Worm (Caenorhabditis elegans) whole organism, L3 larva: Measurements from ENCODE around the gene R13H4.7.

Experiments
- R02D3.7 ChIP-seq: fragments of 150-350 bp; optimal IDR thresholded peaks from 2 replicates; lab custom pipeline; 2014; ENCODE audit warnings: missing biosample characterization, missing genetic modification characterization
- ZK546.5 ChIP-seq: sonication (generic microtip); optimal IDR thresholded peaks from 2 replicates; lab custom pipeline; 2017; ENCODE audit warnings: missing biosample characterization, missing genetic modification characterization
- aly-2 ChIP-seq: fragments of 150-350 bp; optimal IDR thresholded peaks from 2 replicates; lab custom pipeline; 2014; ENCODE audit warnings: missing biosample characterization, missing genetic modification characterization
- ceh-82 ChIP-seq: fragments of 150-350 bp; optimal IDR thresholded peaks from 2 replicates; lab custom pipeline; 2014; ENCODE audit warnings: missing biosample characterization, missing genetic modification characterization
- egl-27 ChIP-seq: sonication (generic microtip); optimal IDR thresholded peaks from 4 replicates; lab custom pipeline; 2017; ENCODE audit warnings: missing biosample characterization, missing genetic modification reagents, missing genetic modification characterization
- elt-3 ChIP-seq, 3 experiments: fragments of 150-350 bp in 1 of 3; sonication (generic microtip) in 2 of 3; optimal IDR thresholded peaks; 2 replicates in 2 of 3; 4 replicates in 1 of 3; lab custom pipeline; 2014 to 2017; ENCODE audit warnings: missing biosample characterization in 3 of 3, missing genetic modification characterization in 3 of 3
- fos-1 ChIP-seq: fragments of 150-350 bp; optimal IDR thresholded peaks from 2 replicates; lab custom pipeline; 2014; ENCODE audit warnings: missing biosample characterization, missing genetic modification characterization
- lin-15B ChIP-seq: fragments of 150-350 bp; optimal IDR thresholded peaks from 2 replicates; lab custom pipeline; 2014; ENCODE audit warnings: missing biosample characterization, missing genetic modification characterization
- nfya-1 ChIP-seq: sonication (generic microtip); optimal IDR thresholded peaks from 2 replicates; lab custom pipeline; 2017; ENCODE audit warnings: missing genetic modification characterization, mild to moderate bottlenecking, missing compliant biosample characterization, antibody characterized with exemption, moderate library complexity; ENCODE audit not compliant: insufficient read depth
- nhr-11 ChIP-seq: fragments of 150-350 bp; optimal IDR thresholded peaks from 2 replicates; lab custom pipeline; 2014; ENCODE audit warnings: missing biosample characterization, missing genetic modification characterization
- nhr-77 ChIP-seq: fragments of 150-350 bp; optimal IDR thresholded peaks from 2 replicates; lab custom pipeline; 2014; ENCODE audit warnings: missing biosample characterization, missing genetic modification characterization
- sea-2 ChIP-seq: fragments of 150-350 bp; sonication (generic microtip); optimal IDR thresholded peaks from 4 replicates; lab custom pipeline; 2014; ENCODE audit warnings: missing biosample characterization, missing genetic modification reagents, missing genetic modification characterization
- unc-62 ChIP-seq: fragments of 150-350 bp; sonication (generic microtip); optimal IDR thresholded peaks from 4 replicates; lab custom pipeline; 2014; ENCODE audit warnings: missing biosample characterization, missing genetic modification reagents, missing genetic modification characterization
- ztf-11 ChIP-seq: fragments of 150-350 bp; optimal IDR thresholded peaks from 2 replicates; lab custom pipeline; 2014; ENCODE audit warnings: missing biosample characterization, missing genetic modification characterization

ce11 chrV:11901260-11901659 lies 33.2 kb upstream of the R13H4.7 start:
- TF ChIP-seq sea-2 (GFP tag; lab: Kevin White, UChicago) (no peak), ztf-11 (tag; lab: Kevin White, UChicago) (no peak), ZK546.5 (tag; lab: Kevin White, UChicago) (no peak), ceh-82 (tag; lab: Kevin White, UChicago) (no peak), egl-27 (tag; lab: Kevin White, UChicago) (no peak), elt-3 (tag; optimal IDR thresholded peaks at IDR 0.05; lab: Kevin White, UChicago) (no peak), lin-15B (no peak), nhr-11 (tag; lab: Kevin White, UChicago) (no peak), R02D3.7 (tag; lab: Kevin White, UChicago) (no peak), nfya-1 (no peak), unc-62 (GFP tag; lab: Kevin White, UChicago) (no peak), nhr-77 (no peak), fos-1 (tag; lab: Kevin White, UChicago) (no peak), aly-2 (tag; lab: Kevin White, UChicago) (no peak)
